Fruit fly (Drosophila melanogaster): ENCODE results near the gene Jwa.

The Jwa gene

dm6 chr2L:18658108-18658507 is 47.4 kb downstream of the Jwa start (continued):
- TF ChIP-seq ssp (GFP tag; IDR thresholded peaks at IDR 0.05) (no peak), sqz (GFP tag; optimal IDR thresholded peaks at IDR 0.05) (no peak), BEAF-32 (GFP tag; optimal IDR thresholded peaks at IDR 0.05) (no peak), ftz-f1 (GFP tag; optimal IDR thresholded peaks at IDR 0.05) (no peak), CG10565 (GFP tag; optimal IDR thresholded peaks at IDR 0.05) (no peak), CG11560 (tag; IDR thresholded peaks at IDR 0.05) (no peak), hbn (GFP tag; IDR thresholded peaks at IDR 0.05; ENCODE audit: partially characterized antibody) (no peak), TFAM (GFP tag; optimal IDR thresholded peaks at IDR 0.05) (no peak), jumu (GFP tag; optimal IDR thresholded peaks at IDR 0.05) (no peak), Dll (GFP tag; IDR thresholded peaks at IDR 0.05; ENCODE audit: partially characterized antibody) (no peak), CG17568 (GFP tag; optimal IDR thresholded peaks at IDR 0.05) (no peak), br (optimal IDR thresholded peaks at IDR 0.05) (no peak), HmgD (GFP tag; optimal IDR thresholded peaks at IDR 0.05) (no peak), Opbp (GFP tag; IDR thresholded peaks at IDR 0.05; ENCODE audit: partially characterized antibody) (no peak), CG7556 (GFP tag; optimal IDR thresholded peaks at IDR 0.05) (peak; percentile 52), mam (GFP tag; optimal IDR thresholded peaks at IDR 0.05) (no peak), az2 (GFP tag; optimal IDR thresholded peaks at IDR 0.05) (no peak), CkIIα-i1 (GFP tag; IDR thresholded peaks at IDR 0.05) (no peak), Hr39 (optimal IDR thresholded peaks at IDR 0.05) (no peak), CG17359 (tag; optimal IDR thresholded peaks at IDR 0.05) (peak; percentile 28), peb (GFP tag; IDR thresholded peaks at IDR 0.05) (no peak), her (GFP tag; optimal IDR thresholded peaks at IDR 0.05) (no peak), E2f2 (GFP tag; IDR thresholded peaks at IDR 0.05) (no peak), salm (tag; optimal IDR thresholded peaks at IDR 0.05) (no peak), ro (GFP tag; IDR thresholded peaks at IDR 0.05) (no peak), CG12659 (GFP tag; optimal IDR thresholded peaks at IDR 0.05) (no peak), CG18011 (GFP tag; optimal IDR thresholded peaks at IDR 0.05) (no peak), Ptx1 (GFP tag; IDR thresholded peaks at IDR 0.05) (no peak), CG7839 (tag; optimal IDR thresholded peaks at IDR 0.05) (peak; percentile 64), CG32532 (GFP tag; IDR thresholded peaks at IDR 0.05) (no peak; the same call in 1 of the 2 replicates), Myb (GFP tag; optimal IDR thresholded peaks at IDR 0.05) (no peak), dm (GFP tag; optimal IDR thresholded peaks at IDR 0.05) (no peak), chinmo (GFP tag; IDR thresholded peaks at IDR 0.05; ENCODE audit: partially characterized antibody) (no peak), nerfin-2 (GFP tag; IDR thresholded peaks at IDR 0.05; ENCODE audit: partially characterized antibody) (no peak), CG12219 (GFP tag; optimal IDR thresholded peaks at IDR 0.05) (no peak), stc (GFP tag; IDR thresholded peaks at IDR 0.05) (no peak), zfh1 (GFP tag; IDR thresholded peaks at IDR 0.05) (no peak), Deaf1 (tag; optimal IDR thresholded peaks at IDR 0.05) (peak; percentile 5), CG18476 (GFP tag; optimal IDR thresholded peaks at IDR 0.05) (no peak), tgo (GFP tag; IDR thresholded peaks at IDR 0.05) (no peak), CG4282 (GFP tag; optimal IDR thresholded peaks at IDR 0.05) (no peak), Med (GFP tag) (peak; percentile 28), CG8290 (GFP tag; optimal IDR thresholded peaks at IDR 0.05) (no peak), CG8290 (tag; optimal IDR thresholded peaks at IDR 0.05) (no peak), CG14860 (GFP tag; IDR thresholded peaks at IDR 0.05; ENCODE audit: partially characterized antibody) (no peak), lbe (GFP tag; optimal IDR thresholded peaks at IDR 0.05) (no peak), CG4360 (GFP tag; IDR thresholded peaks at IDR 0.05) (no peak), Sin3A (optimal IDR thresholded peaks at IDR 0.05) (no peak), CG12104 (GFP tag; optimal IDR thresholded peaks at IDR 0.05) (peak; percentile 4), crc (GFP tag; optimal IDR thresholded peaks at IDR 0.05) (no peak), NC2α (GFP tag; optimal IDR thresholded peaks at IDR 0.05) (no peak), Dek (tag; optimal IDR thresholded peaks at IDR 0.05) (no peak), wor (GFP tag; IDR thresholded peaks at IDR 0.05) (no peak), CG10147 (GFP tag; optimal IDR thresholded peaks at IDR 0.05) (peak; percentile 55)

Measured in whole organism, embryonic.